Fruit fly (Drosophila melanogaster): ENCODE measurements around the gene Moe.

Moe gene

dm6 chrX:8906805-8907546, 8.8 kb upstream of the Moe start, which contains the start of gene rdgA:
TSS of gene rdgA (plus strand) at chrX:8907068.
- TF ChIP-seq CG4496 (GFP tag; IDR thresholded peaks at IDR 0.05) (peak; percentile 68), CG9948 (tag; optimal IDR thresholded peaks at IDR 0.05) (no peak), CG32121 (GFP tag; IDR thresholded peaks at IDR 0.05) (peak; percentile 36; the same call in 1 of the 2 replicates), Ets98B (GFP tag; IDR thresholded peaks at IDR 0.05) (peak; percentile 33; the same call in 1 of the 2 replicates)

dm6 chrX:8905545-8906455, 7.7 kb upstream of the Moe start:
- TF ChIP-seq CG32121 (GFP tag; IDR thresholded peaks at IDR 0.05) (0 out of 2 replicates have a peak, but pooled peaks have one; percentile 21), rn (GFP tag; IDR thresholded peaks at IDR 0.05) (no peak), CG12605 (GFP tag; IDR thresholded peaks at IDR 0.05) (no peak), D1 (tag; optimal IDR thresholded peaks at IDR 0.05) (no peak), CG15710 (tag; optimal IDR thresholded peaks at IDR 0.05) (no peak), CG8159 (tag; optimal IDR thresholded peaks at IDR 0.05) (no peak), Pif1B (GFP tag; optimal IDR thresholded peaks at IDR 0.05) (no peak), Snoo (tag; optimal IDR thresholded peaks at IDR 0.05) (no peak), CG4496 (GFP tag; IDR thresholded peaks at IDR 0.05) (peak; percentile 66; the same call in 2 of the 3 replicates), EcR (GFP tag; optimal IDR thresholded peaks at IDR 0.05) (peak; percentile 90), CG10348 (GFP tag; IDR thresholded peaks at IDR 0.05) (no peak), Pif1A (GFP tag; optimal IDR thresholded peaks at IDR 0.05) (no peak)

dm6 chrX:8901447-8901846, 3.3 kb upstream of the Moe start, which contains the start of gene Rbm13:
TSS of gene Rbm13 (plus strand) at chrX:8901699.
- TF ChIP-seq D1 (tag; optimal IDR thresholded peaks at IDR 0.05) (no peak), CG12605 (GFP tag; IDR thresholded peaks at IDR 0.05) (no peak), CG17806 (tag; optimal IDR thresholded peaks at IDR 0.05) (no peak), CG15710 (tag; optimal IDR thresholded peaks at IDR 0.05) (no peak), CG10348 (GFP tag; IDR thresholded peaks at IDR 0.05) (no peak), CG9948 (tag; optimal IDR thresholded peaks at IDR 0.05) (no peak), Snoo (tag; optimal IDR thresholded peaks at IDR 0.05) (no peak)

DNA sequence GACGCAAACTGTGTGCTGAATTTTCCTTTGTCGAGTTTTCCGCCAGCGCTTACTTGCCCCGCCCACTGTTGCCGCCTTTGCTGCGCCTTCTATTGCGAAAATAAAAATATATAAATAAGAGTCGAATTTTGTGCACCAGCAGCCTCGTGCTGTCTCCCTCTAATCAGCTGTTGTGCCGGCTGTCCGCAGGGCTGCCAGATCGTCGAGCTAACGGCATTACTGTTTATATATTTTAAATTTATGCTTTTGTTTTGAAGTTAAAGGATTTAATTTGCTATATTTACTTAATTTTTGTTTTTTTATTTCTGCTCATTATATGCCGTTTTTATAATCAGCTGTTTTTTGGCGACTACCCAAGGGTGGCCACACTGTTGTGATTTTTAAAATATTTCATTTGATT, 2.0 kb upstream of the Moe start, which contains the start of gene Uros1:
TSS of gene Uros1 (minus strand) at position 171 of the 400 bp plus-strand sequence.
- TF ChIP-seq CG15710 (tag; optimal IDR thresholded peaks at IDR 0.05) (no peak), Pif1B (GFP tag; optimal IDR thresholded peaks at IDR 0.05) (peak; percentile 15), fd96Ca (GFP tag; IDR thresholded peaks at IDR 0.05) (no peak), CG4496 (GFP tag; IDR thresholded peaks at IDR 0.05) (peak; percentile 59; the same call in 2 of the 3 replicates), CG14655 (GFP tag; optimal IDR thresholded peaks at IDR 0.05) (no peak), CG12605 (GFP tag; IDR thresholded peaks at IDR 0.05) (0 out of 2 replicates have a peak, but pooled peaks have one; percentile 25)

dm6 chrX:8896845-8897775, 1.0 kb downstream of the Moe start:
- TF ChIP-seq CG34367 (tag; optimal IDR thresholded peaks at IDR 0.05) (no peak), CG9948 (tag; optimal IDR thresholded peaks at IDR 0.05) (no peak), rn (GFP tag; IDR thresholded peaks at IDR 0.05) (no peak), Pif1B (GFP tag; optimal IDR thresholded peaks at IDR 0.05) (peak; percentile 21), CG8301 (tag; optimal IDR thresholded peaks at IDR 0.05) (peak; percentile 18), CG14655 (GFP tag; optimal IDR thresholded peaks at IDR 0.05) (peak; percentile 58), CG10348 (GFP tag; IDR thresholded peaks at IDR 0.05) (no peak), CG12605 (GFP tag; IDR thresholded peaks at IDR 0.05) (no peak), CG15710 (tag; optimal IDR thresholded peaks at IDR 0.05) (no peak), CG13204 (GFP tag; optimal IDR thresholded peaks at IDR 0.05) (no peak), Pif1A (GFP tag; optimal IDR thresholded peaks at IDR 0.05) (no peak), Snoo (tag; optimal IDR thresholded peaks at IDR 0.05) (no peak)

DNA sequence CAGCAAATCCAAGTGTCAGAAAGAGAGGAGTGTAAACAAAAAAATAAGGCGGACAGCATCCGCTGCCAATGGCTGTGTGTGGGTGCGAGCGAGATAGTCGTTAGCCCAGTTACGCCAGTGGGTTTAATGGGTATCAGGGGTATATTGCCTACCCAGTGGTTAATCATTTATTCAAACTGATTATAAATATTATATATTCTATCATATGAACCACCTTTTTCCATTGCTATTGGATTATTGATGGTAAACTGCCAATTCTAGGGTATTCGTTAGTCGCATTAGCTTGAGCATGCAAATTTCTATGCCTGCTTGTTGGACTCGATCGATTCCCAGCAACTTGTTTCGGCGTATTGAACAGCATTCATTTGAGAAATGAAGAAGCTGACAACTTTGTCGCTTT, 2.1 kb downstream of the Moe start:
- peak; percentile 94 for TF ChIP-seq CG8301 (tag; optimal IDR thresholded peaks at IDR 0.05)
- TF ChIP-seq CG4496 (GFP tag; IDR thresholded peaks at IDR 0.05) = peak; percentile 98
- TF ChIP-seq CG17806 (tag; optimal IDR thresholded peaks at IDR 0.05) = peak; percentile 88
- TF ChIP-seq CG34367 (tag; optimal IDR thresholded peaks at IDR 0.05) = peak; percentile 88
- TF ChIP-seq gl (tag; optimal IDR thresholded peaks at IDR 0.05) = peak; percentile 70
- peak; percentile 70 for TF ChIP-seq CG13204 (GFP tag; optimal IDR thresholded peaks at IDR 0.05)
- peak; percentile 88 for TF ChIP-seq Pif1B (GFP tag; optimal IDR thresholded peaks at IDR 0.05)
- peak; percentile 53 for TF ChIP-seq D1 (tag; optimal IDR thresholded peaks at IDR 0.05)
- TF ChIP-seq CG10348 (GFP tag; IDR thresholded peaks at IDR 0.05) = peak; percentile 85
- peak; percentile 98 for TF ChIP-seq Ets98B (GFP tag; IDR thresholded peaks at IDR 0.05)
- peak; percentile 93 for TF ChIP-seq CG12605 (GFP tag; IDR thresholded peaks at IDR 0.05)
- TF ChIP-seq Snoo (tag; optimal IDR thresholded peaks at IDR 0.05) = peak; percentile 92
- TF ChIP-seq CG9948 (tag; optimal IDR thresholded peaks at IDR 0.05) = peak; percentile 86
- peak; percentile 94 for TF ChIP-seq CG14655 (GFP tag; optimal IDR thresholded peaks at IDR 0.05)
- no peak for TF ChIP-seq EcR (GFP tag; optimal IDR thresholded peaks at IDR 0.05)
- TF ChIP-seq CG15710 (tag; optimal IDR thresholded peaks at IDR 0.05) = peak; percentile 88
- peak; percentile 96 for TF ChIP-seq rn (GFP tag; IDR thresholded peaks at IDR 0.05)
- peak; percentile 91 for TF ChIP-seq Pif1A (GFP tag; optimal IDR thresholded peaks at IDR 0.05)
- peak; percentile 98 for TF ChIP-seq CG32121 (GFP tag; IDR thresholded peaks at IDR 0.05)
- peak; percentile 86 for TF ChIP-seq CG8159 (tag; optimal IDR thresholded peaks at IDR 0.05)
- peak; percentile 97 for TF ChIP-seq fd96Ca (GFP tag; IDR thresholded peaks at IDR 0.05)
